Worm (Caenorhabditis elegans) whole organism, L3 larva: ENCODE data around the gene hel-1.

Source experiments
- ama-1 ChIP-seq: fragments of 150-350 bp; optimal IDR thresholded peaks from 2 replicates; lab custom pipeline; 2018
- egl-27 ChIP-seq: sonication (generic microtip); optimal IDR thresholded peaks from 4 replicates; lab custom pipeline; 2017; ENCODE audit warnings: missing biosample characterization, missing genetic modification reagents, missing genetic modification characterization
- elt-2 ChIP-seq: sonication (generic microtip); optimal IDR thresholded peaks from 2 replicates; lab custom pipeline; 2016; ENCODE audit warnings: missing genetic modification reagents, mild to moderate bottlenecking, missing genetic modification characterization, missing compliant biosample characterization
- lin-39 ChIP-seq: fragments of 150-350 bp; optimal IDR thresholded peaks from 2 replicates; lab custom pipeline; 2018; ENCODE audit warnings: missing biosample characterization, missing genetic modification reagents, missing genetic modification characterization
- nhr-11 ChIP-seq: fragments of 150-350 bp; optimal IDR thresholded peaks from 2 replicates; lab custom pipeline; 2014; ENCODE audit warnings: missing biosample characterization, missing genetic modification characterization
- nhr-25 ChIP-seq: sonication (generic microtip); optimal IDR thresholded peaks from 2 replicates; lab custom pipeline; 2017; ENCODE audit warnings: missing biosample characterization, missing genetic modification characterization
- nhr-67 ChIP-seq: fragments of 150-350 bp; optimal IDR thresholded peaks from 2 replicates; lab custom pipeline; 2014; ENCODE audit warnings: missing biosample characterization, missing genetic modification characterization
- nhr-76 ChIP-seq: fragments of 150-350 bp; sonication (generic microtip); optimal IDR thresholded peaks from 5 replicates; lab custom pipeline; 2014; ENCODE audit warnings: missing biosample characterization, missing genetic modification characterization
- nhr-77 ChIP-seq: fragments of 150-350 bp; optimal IDR thresholded peaks from 2 replicates; lab custom pipeline; 2014; ENCODE audit warnings: missing biosample characterization, missing genetic modification characterization
- sea-2 ChIP-seq: fragments of 150-350 bp; sonication (generic microtip); optimal IDR thresholded peaks from 4 replicates; lab custom pipeline; 2014; ENCODE audit warnings: missing biosample characterization, missing genetic modification reagents, missing genetic modification characterization
- zag-1 ChIP-seq: fragments of 150-350 bp; optimal IDR thresholded peaks from 2 replicates; lab custom pipeline; 2014; ENCODE audit warnings: missing biosample characterization, missing genetic modification characterization
- ztf-4 ChIP-seq: fragments of 150-350 bp; optimal IDR thresholded peaks from 2 replicates; lab custom pipeline; 2014; ENCODE audit warnings: missing biosample characterization, missing genetic modification characterization

DNA sequence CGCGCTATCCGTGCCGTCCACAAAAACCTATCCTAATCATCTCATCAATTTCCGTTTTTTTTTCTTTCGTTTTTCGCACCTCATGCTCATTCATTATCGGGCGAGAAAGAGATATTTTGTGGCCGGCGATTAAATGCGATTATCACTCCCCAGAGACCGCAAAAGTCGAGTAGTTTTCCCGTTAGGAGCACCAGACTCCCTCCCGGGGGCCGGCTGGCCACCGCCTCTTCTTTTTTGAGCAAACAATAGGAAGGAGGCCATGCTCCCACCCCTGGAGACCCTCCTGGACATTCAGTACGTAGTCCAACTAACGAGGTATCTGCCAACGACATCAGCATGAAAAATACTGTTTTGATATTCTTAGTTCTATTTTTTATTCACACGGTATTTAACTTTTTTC lies 31.8 kb upstream of the hel-1 start, which contains the start of gene M195.2:
- TF ChIP-seq ztf-4 (tag; lab: Kevin White, UChicago) (no peak), nhr-77 (tag; lab: Kevin White, UChicago) (no peak), ama-1 (lab: Kevin White, UChicago) (no peak), sea-2 (no peak), nhr-25 (no peak), elt-2 (no peak), zag-1 (tag; lab: Kevin White, UChicago) (no peak), egl-27 (tag; lab: Kevin White, UChicago) (no peak), nhr-67 (no peak), nhr-11 (no peak), nhr-76 (tag; lab: Kevin White, UChicago) (no peak), lin-39 (tag; lab: Kevin White, UChicago) (no peak)
